Fruit fly (Drosophila melanogaster) whole organism, embryonic: ENCODE measurements around the gene Vps53.

Experiments
- Asciz ChIP-seq: fragments of 200-800 bp; sonication (Bioruptor generic); optimal IDR thresholded peaks from 2 replicates; lab custom pipeline; 2017; ENCODE audit warnings: missing biosample characterization, mild to moderate bottlenecking, missing genetic modification characterization, missing genetic modification reagents
- CG11456 ChIP-seq: fragments of 200-800 bp; sonication (Bioruptor generic); IDR thresholded peaks from 3 replicates; pipeline ENCODE4 v1.3.6; 2022; ENCODE audit warnings: missing biosample characterization, missing genetic modification characterization
- CG11696 ChIP-seq: fragments of 200-800 bp; sonication (Bioruptor generic); IDR thresholded peaks from 2 replicates; pipeline ENCODE4 v1.3.6; 2022; ENCODE audit warnings: missing biosample characterization, missing genetic modification characterization
- CG14860 ChIP-seq: fragments of 200-800 bp; sonication (Bioruptor generic); IDR thresholded peaks from 3 replicates; pipeline ENCODE4 v1.3.6; 2022; ENCODE audit warnings: missing biosample characterization, missing genetic modification characterization; ENCODE audit not compliant: partially characterized antibody
- CG16779 ChIP-seq: fragments of 200-800 bp; sonication (Bioruptor generic); IDR thresholded peaks from 2 replicates; pipeline ENCODE4 v1.3.6; 2022; ENCODE audit warnings: missing biosample characterization, missing genetic modification characterization
- CG18619 ChIP-seq: fragments of 200-800 bp; sonication (Bioruptor generic); optimal IDR thresholded peaks from 3 replicates; lab custom pipeline; 2017; ENCODE audit warnings: missing biosample characterization, mild to moderate bottlenecking, missing genetic modification characterization
- CG2875 ChIP-seq: fragments of 200-800 bp; sonication (Bioruptor generic); optimal IDR thresholded peaks from 2 replicates; lab custom pipeline; 2017; ENCODE audit warnings: missing biosample characterization, mild to moderate bottlenecking, missing genetic modification characterization, missing genetic modification reagents
- CG34376 ChIP-seq: fragments of 200-800 bp; sonication (Bioruptor generic); optimal IDR thresholded peaks from 2 replicates; lab custom pipeline; 2018; ENCODE audit warnings: missing biosample characterization, mild to moderate bottlenecking, missing genetic modification characterization
- CG4404 ChIP-seq: fragments of 200-800 bp; sonication (Bioruptor generic); IDR thresholded peaks from 2 replicates; pipeline ENCODE4 v1.3.6; 2022; ENCODE audit warnings: missing biosample characterization, missing genetic modification characterization
- CG6272 ChIP-seq: fragments of 200-800 bp; sonication (Bioruptor generic); IDR thresholded peaks from 2 replicates; pipeline ENCODE4 v1.3.6; 2022; ENCODE audit warnings: missing biosample characterization, missing genetic modification characterization
- CG6791 ChIP-seq: fragments of 200-800 bp; sonication (Bioruptor generic); IDR thresholded peaks from 3 replicates; pipeline ENCODE4 v1.3.6; 2022; ENCODE audit warnings: missing biosample characterization, missing genetic modification characterization; ENCODE audit not compliant: partially characterized antibody
- CG7963 ChIP-seq: fragments of 200-800 bp; sonication (Bioruptor generic); IDR thresholded peaks from 3 replicates; pipeline ENCODE4 v1.3.6; 2022; ENCODE audit warnings: missing biosample characterization, missing genetic modification characterization; ENCODE audit not compliant: partially characterized antibody
- CG8089 ChIP-seq: fragments of 200-800 bp; sonication (Bioruptor generic); optimal IDR thresholded peaks from 3 replicates; lab custom pipeline; 2016; ENCODE audit warnings: missing biosample characterization, missing genetic modification characterization
- CG8281 ChIP-seq: fragments of 200-800 bp; sonication (Bioruptor generic); optimal IDR thresholded peaks from 2 replicates; lab custom pipeline; 2018; ENCODE audit warnings: missing biosample characterization, mild to moderate bottlenecking, missing genetic modification characterization, moderate library complexity
- CG9876 ChIP-seq: fragments of 200-800 bp; sonication (Bioruptor generic); optimal IDR thresholded peaks from 2 replicates; lab custom pipeline; 2016; ENCODE audit warnings: missing biosample characterization, missing genetic modification characterization
- Camta ChIP-seq: fragments of 200-800 bp; sonication (Bioruptor generic); optimal IDR thresholded peaks from 2 replicates; lab custom pipeline; 2016; ENCODE audit warnings: missing biosample characterization, missing genetic modification characterization
- Dad ChIP-seq: fragments of 200-800 bp; sonication (Bioruptor generic); optimal IDR thresholded peaks from 3 replicates; lab custom pipeline; 2016; ENCODE audit warnings: missing biosample characterization, missing genetic modification characterization
- Dip2 ChIP-seq: fragments of 200-800 bp; sonication (Bioruptor generic); IDR thresholded peaks from 2 replicates; pipeline ENCODE4 v1.3.6; 2022; ENCODE audit warnings: missing biosample characterization, missing genetic modification characterization
- Doc2 ChIP-seq: fragments of 200-800 bp; sonication (Bioruptor generic); IDR thresholded peaks from 2 replicates; pipeline ENCODE4 v1.3.6; 2022; ENCODE audit warnings: missing biosample characterization, missing genetic modification characterization
- E2f1 ChIP-seq: fragments of 200-800 bp; sonication (Bioruptor generic); IDR thresholded peaks from 2 replicates; pipeline ENCODE4 v1.3.6; 2022; ENCODE audit warnings: missing biosample characterization, missing genetic modification characterization
- Ets97D ChIP-seq: fragments of 200-800 bp; sonication (Bioruptor generic); optimal IDR thresholded peaks from 3 replicates; lab custom pipeline; 2016; ENCODE audit warnings: missing biosample characterization, missing genetic modification characterization
- HLHmδ ChIP-seq: fragments of 200-800 bp; sonication (Bioruptor generic); optimal IDR thresholded peaks from 2 replicates; lab custom pipeline; 2018; ENCODE audit warnings: missing biosample characterization, mild to moderate bottlenecking, missing genetic modification characterization, moderate library complexity
- HmgZ ChIP-seq: fragments of 200-800 bp; sonication (Bioruptor generic); optimal IDR thresholded peaks from 2 replicates; lab custom pipeline; 2018; ENCODE audit warnings: missing biosample characterization, mild to moderate bottlenecking, missing genetic modification characterization
- Lhr ChIP-seq: fragments of 200-800 bp; sonication (Bioruptor generic); optimal IDR thresholded peaks from 3 replicates; lab custom pipeline; 2017; ENCODE audit warnings: mild to moderate bottlenecking, missing biosample characterization, missing genetic modification reagents, missing genetic modification characterization
- Mrtf ChIP-seq: fragments of 200-800 bp; sonication (Bioruptor generic); IDR thresholded peaks from 3 replicates; pipeline ENCODE4 v1.3.6; 2022; ENCODE audit warnings: missing biosample characterization, missing genetic modification characterization
- NFAT ChIP-seq: fragments of 200-800 bp; sonication (Bioruptor generic); IDR thresholded peaks from 2 replicates; pipeline ENCODE4 v1.3.6; 2022; ENCODE audit warnings: missing biosample characterization, missing genetic modification characterization
- Oaz ChIP-seq: fragments of 200-800 bp; sonication (Bioruptor generic); IDR thresholded peaks from 2 replicates; pipeline ENCODE4 v1.3.6; 2022; ENCODE audit warnings: missing biosample characterization, missing genetic modification characterization
- Oli ChIP-seq: fragments of 200-800 bp; sonication (Bioruptor generic); optimal IDR thresholded peaks from 2 replicates; lab custom pipeline; 2018; ENCODE audit warnings: missing biosample characterization, mild to moderate bottlenecking, missing genetic modification characterization, moderate library complexity
- Ravus ChIP-seq: fragments of 200-800 bp; sonication (Bioruptor generic); IDR thresholded peaks from 2 replicates; pipeline ENCODE4 v1.3.6; 2022; ENCODE audit warnings: missing biosample characterization, missing genetic modification characterization
- ase ChIP-seq: fragments of 200-800 bp; sonication (Bioruptor generic); IDR thresholded peaks from 3 replicates; pipeline ENCODE4 v1.3.6; 2022; ENCODE audit warnings: missing biosample characterization, missing genetic modification characterization
- ato ChIP-seq: fragments of 200-800 bp; sonication (Bioruptor generic); IDR thresholded peaks from 2 replicates; pipeline ENCODE4 v1.3.6; 2022; ENCODE audit warnings: missing biosample characterization, missing genetic modification characterization; ENCODE audit not compliant: partially characterized antibody
- br ChIP-seq: fragments of >200 bp; optimal IDR thresholded peaks from 2 replicates; lab custom pipeline; 2017
- cato ChIP-seq: fragments of 200-800 bp; sonication (Bioruptor generic); optimal IDR thresholded peaks from 2 replicates; lab custom pipeline; 2016; ENCODE audit warnings: missing biosample characterization, missing genetic modification characterization, borderline replicate concordance
- caup ChIP-seq: fragments of 200-800 bp; sonication (Bioruptor generic); optimal IDR thresholded peaks from 3 replicates; lab custom pipeline; 2017; ENCODE audit warnings: missing biosample characterization, mild to moderate bottlenecking, missing genetic modification characterization, moderate library complexity; ENCODE audit not compliant: severe bottlenecking
- croc ChIP-seq: fragments of 200-800 bp; sonication (Bioruptor generic); conservative IDR thresholded peaks from 3 replicates; pipeline ENCODE4 v1.3.6; 2022; ENCODE audit warnings: missing biosample characterization, missing genetic modification characterization
- crol ChIP-seq: fragments of 200-800 bp; sonication (Bioruptor generic); IDR thresholded peaks from 2 replicates; pipeline ENCODE4 v1.3.6; 2022; ENCODE audit warnings: missing biosample characterization, missing genetic modification characterization
- disco-r ChIP-seq: fragments of 200-800 bp; sonication (Bioruptor generic); optimal IDR thresholded peaks from 2 replicates; lab custom pipeline; 2016; ENCODE audit warnings: missing biosample characterization, missing genetic modification characterization
- fd96Cb ChIP-seq: fragments of 200-800 bp; sonication (Bioruptor generic); optimal IDR thresholded peaks from 2 replicates; lab custom pipeline; 2018; ENCODE audit warnings: missing biosample characterization, mild to moderate bottlenecking, missing genetic modification characterization, moderate library complexity
- gsb-n ChIP-seq: fragments of 200-800 bp; sonication (Bioruptor generic); optimal IDR thresholded peaks from 3 replicates; lab custom pipeline; 2018; ENCODE audit warnings: missing biosample characterization, mild to moderate bottlenecking, missing genetic modification characterization
- gt ChIP-seq: fragments of 200-800 bp; sonication (Bioruptor generic); IDR thresholded peaks from 2 replicates; pipeline ENCODE4 v1.3.6; 2022; ENCODE audit warnings: missing biosample characterization, missing genetic modification characterization
- mam ChIP-seq: fragments of 200-800 bp; sonication (Bioruptor generic); optimal IDR thresholded peaks from 3 replicates; lab custom pipeline; 2016; ENCODE audit warnings: missing biosample characterization, missing genetic modification characterization
- pho ChIP-seq: fragments of 200-800 bp; sonication (Bioruptor generic); optimal IDR thresholded peaks from 2 replicates; lab custom pipeline; 2016; ENCODE audit warnings: missing biosample characterization, missing genetic modification characterization
- pzg ChIP-seq: fragments of 200-800 bp; sonication (Bioruptor generic); optimal IDR thresholded peaks from 3 replicates; lab custom pipeline; 2018; ENCODE audit warnings: missing biosample characterization, mild to moderate bottlenecking, missing genetic modification characterization, moderate library complexity
- stc ChIP-seq: fragments of 200-800 bp; sonication (Bioruptor generic); IDR thresholded peaks from 2 replicates; pipeline ENCODE4 v1.3.6; 2022; ENCODE audit warnings: missing biosample characterization, missing genetic modification characterization
- stwl ChIP-seq: fragments of 200-800 bp; sonication (Bioruptor generic); optimal IDR thresholded peaks from 3 replicates; lab custom pipeline; 2018; ENCODE audit warnings: missing biosample characterization, mild to moderate bottlenecking, missing genetic modification characterization, moderate library complexity
- tio ChIP-seq: fragments of 200-800 bp; sonication (Bioruptor generic); optimal IDR thresholded peaks from 2 replicates; lab custom pipeline; 2017; ENCODE audit warnings: missing biosample characterization, missing genetic modification characterization, inconsistent platforms
- toy ChIP-seq: fragments of 200-800 bp; sonication (Bioruptor generic); IDR thresholded peaks from 2 replicates; pipeline ENCODE4 v1.3.6; 2022; ENCODE audit warnings: missing biosample characterization, missing genetic modification characterization
- ttk ChIP-seq: fragments of 200-800 bp; sonication (Bioruptor generic); IDR thresholded peaks from 2 replicates; pipeline ENCODE4 v2.1.2; 2022; ENCODE audit warnings: missing biosample characterization, missing genetic modification characterization
- wor ChIP-seq: fragments of 200-800 bp; sonication (Bioruptor generic); IDR thresholded peaks from 2 replicates; pipeline ENCODE4 v1.3.6; 2022; ENCODE audit warnings: missing biosample characterization, missing genetic modification characterization
- yki ChIP-seq: fragments of >200 bp; optimal IDR thresholded peaks from 3 replicates; lab custom pipeline; 2018

The Vps53 gene

DNA sequence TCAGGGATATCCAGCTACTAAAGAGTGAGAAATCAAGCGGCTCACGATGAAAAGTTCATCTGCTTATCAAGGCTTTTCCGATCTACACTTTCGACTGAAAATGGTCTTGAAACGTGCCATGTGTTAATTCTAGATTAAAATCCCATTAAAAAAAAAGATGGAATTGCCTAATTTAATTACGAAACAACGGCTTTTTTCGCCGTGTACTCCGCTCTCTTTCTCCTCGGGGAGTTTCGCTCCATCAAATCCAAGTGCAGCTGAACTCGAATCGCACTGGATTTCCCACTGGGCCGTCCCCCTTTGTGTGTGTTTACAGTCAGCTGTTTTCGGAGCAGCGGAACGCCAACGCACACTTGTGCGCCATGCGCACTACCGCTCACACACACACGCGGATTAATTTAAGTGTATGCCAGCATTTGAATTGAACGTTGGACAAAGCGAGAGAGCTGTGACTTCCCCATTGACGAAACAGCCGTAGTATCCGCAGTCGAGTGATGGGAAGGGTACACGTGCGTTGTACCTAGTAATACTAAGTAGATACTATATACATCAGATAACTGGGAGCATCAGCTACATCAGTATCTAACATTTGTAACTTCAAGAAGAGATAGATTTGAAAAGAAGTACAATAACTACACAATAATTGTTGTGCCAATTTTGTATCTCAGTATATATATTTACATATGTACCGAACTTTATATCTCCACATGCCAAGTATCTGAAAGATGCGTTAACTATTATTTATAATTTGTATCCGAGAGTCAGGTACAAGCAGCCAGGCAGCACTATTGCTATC, 52.7 kb downstream of the Vps53 start:
- peak; percentile 62 for TF ChIP-seq croc (GFP tag; lab: Robert Waterston, UW)
- TF ChIP-seq CG2875 (GFP tag; lab: Kevin White, UChicago) = peak; percentile 63
- TF ChIP-seq caup (GFP tag; lab: Kevin White, UChicago) = peak; percentile 79
- peak; percentile 38 for TF ChIP-seq cato (GFP tag; lab: Kevin White, UChicago)
- TF ChIP-seq CG11456 = peak; percentile 75
- TF ChIP-seq CG8089 = peak; percentile 75
- peak; percentile 85 for TF ChIP-seq ase (GFP tag; lab: Robert Waterston, UW)
- peak; percentile 36 for TF ChIP-seq Lhr (GFP tag; lab: Kevin White, UChicago)
- peak; percentile 73 for TF ChIP-seq wor (GFP tag; lab: Robert Waterston, UW)
- TF ChIP-seq CG14860 (GFP tag; lab: Robert Waterston, UW) = no peak
- peak; percentile 88 for TF ChIP-seq Asciz (GFP tag; lab: Kevin White, UChicago)
- TF ChIP-seq toy (GFP tag; lab: Robert Waterston, UW) = peak; percentile 46; the same call in 1 of the 2 replicates
- no peak for TF ChIP-seq yki (lab: Kevin White, UChicago)
- TF ChIP-seq Oaz (GFP tag; lab: Robert Waterston, UW) = peak; percentile 38
- peak; percentile 91 for TF ChIP-seq stc (GFP tag; lab: Robert Waterston, UW)
- TF ChIP-seq CG18619 (GFP tag; lab: Kevin White, UChicago) = peak; percentile 67
- peak; percentile 84 for TF ChIP-seq Oli (tag; lab: Kevin White, UChicago)
- TF ChIP-seq CG34376 (GFP tag; lab: Kevin White, UChicago) = peak; percentile 52
- peak; percentile 87 for TF ChIP-seq CG8281
- peak; percentile 70 for TF ChIP-seq ttk
- TF ChIP-seq CG11696 (GFP tag; lab: Robert Waterston, UW) = peak; percentile 65
- peak; percentile 49 for TF ChIP-seq Ravus (GFP tag; lab: Robert Waterston, UW)
- peak; percentile 60 for TF ChIP-seq gt (GFP tag; lab: Robert Waterston, UW)
- TF ChIP-seq Dad (GFP tag; lab: Kevin White, UChicago) = peak; percentile 76
- TF ChIP-seq NFAT (GFP tag; lab: Robert Waterston, UW) = peak; percentile 74; the same call in 1 of the 2 replicates
- TF ChIP-seq pho (GFP tag; lab: Kevin White, UChicago) = peak; percentile 82
- no peak for TF ChIP-seq br
- TF ChIP-seq HmgZ = peak; percentile 48
- TF ChIP-seq ato (GFP tag; lab: Robert Waterston, UW) = no peak
- peak; percentile 61 for TF ChIP-seq CG4404 (GFP tag; lab: Robert Waterston, UW)
- peak; percentile 69 for TF ChIP-seq mam
- TF ChIP-seq disco-r (GFP tag; lab: Kevin White, UChicago) = peak; percentile 62
- peak; percentile 80 for TF ChIP-seq fd96Cb
- peak; percentile 73 for TF ChIP-seq CG6272 (GFP tag; lab: Robert Waterston, UW)
- TF ChIP-seq pzg = no peak
- TF ChIP-seq Dip2 (GFP tag; lab: Robert Waterston, UW) = no peak
- peak; percentile 57 for TF ChIP-seq CG9876 (GFP tag; lab: Kevin White, UChicago)
- TF ChIP-seq HLHmδ (GFP tag; lab: Kevin White, UChicago) = peak; percentile 94
- TF ChIP-seq tio (GFP tag; lab: Kevin White, UChicago) = peak; percentile 48
- TF ChIP-seq crol (GFP tag; lab: Robert Waterston, UW) = no peak
- no peak for TF ChIP-seq Doc2 (GFP tag; lab: Robert Waterston, UW)
- TF ChIP-seq gsb-n (tag; lab: Kevin White, UChicago) = peak; percentile 71
- no peak for TF ChIP-seq CG6791 (GFP tag; lab: Robert Waterston, UW)
- no peak for TF ChIP-seq CG7963
- peak; percentile 58 for TF ChIP-seq Camta (GFP tag; lab: Kevin White, UChicago)
- peak; percentile 76 for TF ChIP-seq E2f1 (GFP tag; lab: Robert Waterston, UW)
- TF ChIP-seq CG16779 (GFP tag; lab: Robert Waterston, UW) = peak; percentile 76
- no peak for TF ChIP-seq stwl (tag; lab: Kevin White, UChicago)
- TF ChIP-seq Ets97D (GFP tag; lab: Kevin White, UChicago) = peak; percentile 48
- peak; percentile 81 for TF ChIP-seq Mrtf (GFP tag; lab: Robert Waterston, UW)
